Worm (Caenorhabditis elegans) whole organism, L3 larva: ENCODE results near the gene noca-1.

ENCODE experiments used
- ceh-82 ChIP-seq: fragments of 150-350 bp; optimal IDR thresholded peaks from 2 replicates; lab custom pipeline; 2014; ENCODE audit warnings: missing biosample characterization, missing genetic modification characterization
- egl-5 ChIP-seq: fragments of 150-350 bp; optimal IDR thresholded peaks from 2 replicates; lab custom pipeline; 2017; ENCODE audit warnings: missing biosample characterization, missing genetic modification reagents, missing genetic modification characterization, inconsistent platforms
- elt-1 ChIP-seq: fragments of 150-350 bp; optimal IDR thresholded peaks from 2 replicates; lab custom pipeline; 2014; ENCODE audit warnings: missing biosample characterization, missing genetic modification characterization
- lin-15B ChIP-seq: fragments of 150-350 bp; optimal IDR thresholded peaks from 2 replicates; lab custom pipeline; 2014; ENCODE audit warnings: missing biosample characterization, missing genetic modification characterization
- lin-39 ChIP-seq: fragments of 150-350 bp; optimal IDR thresholded peaks from 2 replicates; lab custom pipeline; 2018; ENCODE audit warnings: missing biosample characterization, missing genetic modification reagents, missing genetic modification characterization
- nfya-1 ChIP-seq: sonication (generic microtip); optimal IDR thresholded peaks from 2 replicates; lab custom pipeline; 2017; ENCODE audit warnings: missing genetic modification characterization, mild to moderate bottlenecking, missing compliant biosample characterization, antibody characterized with exemption, moderate library complexity; ENCODE audit not compliant: insufficient read depth
- nhr-237 ChIP-seq: fragments of 150-350 bp; optimal IDR thresholded peaks from 2 replicates; lab custom pipeline; 2014; ENCODE audit warnings: missing biosample characterization, missing genetic modification characterization
- pha-4 ChIP-seq: fragments of 150-350 bp; optimal IDR thresholded peaks from 2 replicates; lab custom pipeline; 2014; ENCODE audit warnings: missing biosample characterization, missing genetic modification reagents, missing genetic modification characterization
- sea-2 ChIP-seq: fragments of 150-350 bp; sonication (generic microtip); optimal IDR thresholded peaks from 4 replicates; lab custom pipeline; 2014; ENCODE audit warnings: missing biosample characterization, missing genetic modification reagents, missing genetic modification characterization
- tbx-2 ChIP-seq: sonication (generic microtip); optimal IDR thresholded peaks from 2 replicates; lab custom pipeline; 2016; ENCODE audit warnings: mild to moderate bottlenecking, missing genetic modification characterization, missing compliant biosample characterization
- ztf-4 ChIP-seq: fragments of 150-350 bp; optimal IDR thresholded peaks from 2 replicates; lab custom pipeline; 2014; ENCODE audit warnings: missing biosample characterization, missing genetic modification characterization

ce11 chrV:13129895-13130294 lies 22.8 kb upstream of the noca-1 start, which contains the start of gene eat-6:
- TF ChIP-seq ceh-82 (tag; lab: Kevin White, UChicago): no peak
- no peak for TF ChIP-seq elt-1 (tag; lab: Kevin White, UChicago)
- TF ChIP-seq lin-39 (tag; lab: Kevin White, UChicago): no peak
- TF ChIP-seq nfya-1 (tag; lab: Kevin White, UChicago): no peak
- no peak for TF ChIP-seq nhr-237 (tag; lab: Kevin White, UChicago)
- no peak for TF ChIP-seq lin-15B (tag; lab: Kevin White, UChicago)
- no peak for TF ChIP-seq egl-5 (tag; lab: Kevin White, UChicago)
- no peak for TF ChIP-seq pha-4 (tag; lab: Kevin White, UChicago)
- TF ChIP-seq tbx-2 (tag; lab: Kevin White, UChicago): no peak
- no peak for TF ChIP-seq ztf-4
- no peak for TF ChIP-seq sea-2 (GFP tag; lab: Kevin White, UChicago)
